Fruit fly (Drosophila melanogaster) whole organism, prepupa: Measurements from ENCODE around the gene Nepl18.
A peak's percentile ranks its signal among the peaks of the same experiment; 100 is the strongest.

ENCODE experiments used
- Blimp-1 ChIP-seq: fragments of 200-800 bp; sonication (Bioruptor generic); optimal IDR thresholded peaks from 3 replicates; lab custom pipeline; 2017; ENCODE audit warnings: missing biosample characterization, missing genetic modification characterization, mild to moderate bottlenecking, moderate library complexity, missing genetic modification reagents
- CG10631 ChIP-seq: fragments of 200-800 bp; sonication (Bioruptor generic); optimal IDR thresholded peaks from 2 replicates; lab custom pipeline; 2016; ENCODE audit warnings: missing biosample characterization, missing genetic modification characterization
- CG11294 ChIP-seq: fragments of 200-800 bp; sonication (Bioruptor generic); IDR thresholded peaks from 2 replicates; pipeline ENCODE4 v1.3.6; 2022; ENCODE audit warnings: missing biosample characterization, missing genetic modification characterization
- CG11762 ChIP-seq: fragments of 200-800 bp; sonication (Bioruptor generic); optimal IDR thresholded peaks from 3 replicates; lab custom pipeline; 2016; ENCODE audit warnings: missing biosample characterization, missing genetic modification characterization; ENCODE audit not compliant: insufficient read depth
- CG1621 ChIP-seq: fragments of 200-800 bp; sonication (Bioruptor generic); optimal IDR thresholded peaks from 3 replicates; lab custom pipeline; 2018; ENCODE audit warnings: missing biosample characterization, mild to moderate bottlenecking, missing genetic modification characterization
- CG16779 ChIP-seq: fragments of 200-800 bp; sonication (Bioruptor generic); optimal IDR thresholded peaks from 3 replicates; lab custom pipeline; 2017; ENCODE audit warnings: missing biosample characterization, mild to moderate bottlenecking, missing genetic modification characterization
- CG3032 ChIP-seq: fragments of 200-800 bp; optimal IDR thresholded peaks from 2 replicates; lab custom pipeline; 2019; ENCODE audit warnings: missing biosample characterization, mild to moderate bottlenecking, missing genetic modification characterization, moderate library complexity
- CG31627 ChIP-seq: fragments of 200-800 bp; sonication (Bioruptor generic); optimal IDR thresholded peaks from 3 replicates; lab custom pipeline; 2016; ENCODE audit warnings: missing biosample characterization, missing genetic modification characterization
- CG32006 ChIP-seq: fragments of 200-800 bp; sonication (Bioruptor generic); optimal IDR thresholded peaks from 3 replicates; lab custom pipeline; 2017; ENCODE audit warnings: missing biosample characterization, mild to moderate bottlenecking, missing genetic modification characterization
- CG34406 ChIP-seq: fragments of 200-800 bp; sonication (Bioruptor generic); optimal IDR thresholded peaks from 3 replicates; lab custom pipeline; 2016; ENCODE audit warnings: missing biosample characterization, missing genetic modification characterization
- CG3919 ChIP-seq: fragments of 200-800 bp; sonication (Bioruptor generic); optimal IDR thresholded peaks from 3 replicates; lab custom pipeline; 2016; ENCODE audit warnings: missing biosample characterization, missing genetic modification characterization
- CG4318 ChIP-seq: fragments of 200-800 bp; sonication (Bioruptor generic); optimal IDR thresholded peaks from 3 replicates; lab custom pipeline; 2017; ENCODE audit warnings: missing biosample characterization, mild to moderate bottlenecking, missing genetic modification characterization
- CG6276 ChIP-seq: fragments of 200-800 bp; sonication (Bioruptor generic); optimal IDR thresholded peaks from 2 replicates; lab custom pipeline; 2017; ENCODE audit warnings: missing biosample characterization, mild to moderate bottlenecking, missing genetic modification characterization
- CG6792 ChIP-seq: fragments of 200-800 bp; sonication (Bioruptor generic); optimal IDR thresholded peaks from 3 replicates; lab custom pipeline; 2016; ENCODE audit warnings: missing biosample characterization, missing genetic modification characterization
- CG6808 ChIP-seq: fragments of 200-800 bp; sonication (Bioruptor generic); optimal IDR thresholded peaks from 3 replicates; lab custom pipeline; 2017; ENCODE audit warnings: missing biosample characterization, missing genetic modification characterization, mild to moderate bottlenecking, moderate library complexity, missing genetic modification reagents
- CG7368 ChIP-seq: fragments of 200-800 bp; sonication (Bioruptor generic); optimal IDR thresholded peaks from 3 replicates; lab custom pipeline; 2016; ENCODE audit warnings: missing biosample characterization, missing genetic modification characterization
- CG8119 ChIP-seq: fragments of 200-800 bp; sonication (Bioruptor generic); IDR thresholded peaks from 3 replicates; pipeline ENCODE4 v1.3.6; 2022; ENCODE audit warnings: missing biosample characterization, missing genetic modification characterization
- CG8319 ChIP-seq: fragments of 200-800 bp; sonication (Bioruptor generic); optimal IDR thresholded peaks from 3 replicates; lab custom pipeline; 2016; ENCODE audit warnings: missing biosample characterization, missing genetic modification characterization
- CG8632 ChIP-seq: fragments of 200-800 bp; sonication (Bioruptor generic); optimal IDR thresholded peaks from 3 replicates; lab custom pipeline; 2016; ENCODE audit warnings: missing biosample characterization, missing genetic modification characterization
- Eip75B ChIP-seq: fragments of 200-800 bp; sonication (Bioruptor generic); optimal IDR thresholded peaks from 3 replicates; lab custom pipeline; 2016; ENCODE audit warnings: missing biosample characterization, missing genetic modification characterization
- Eip78C ChIP-seq: fragments of 200-800 bp; sonication (Bioruptor generic); peaks from one replicate; lab custom pipeline; 2016; ENCODE audit warnings: missing biosample characterization, missing genetic modification characterization
- Eip93F ChIP-seq: fragments of 200-800 bp; sonication (Bioruptor generic); optimal IDR thresholded peaks from 2 replicates; lab custom pipeline; 2016; ENCODE audit warnings: missing biosample characterization, mild to moderate bottlenecking, missing genetic modification characterization
- Gug ChIP-seq: fragments of 200-800 bp; sonication (Bioruptor generic); IDR thresholded peaks from 2 replicates; pipeline ENCODE4 v1.3.6; 2022; ENCODE audit warnings: missing biosample characterization, missing genetic modification characterization
- Hr4 ChIP-seq: fragments of 200-800 bp; sonication (Bioruptor generic); optimal IDR thresholded peaks from 3 replicates; lab custom pipeline; 2016; ENCODE audit warnings: missing biosample characterization, missing genetic modification characterization
- OdsH ChIP-seq: fragments of 200-800 bp; sonication (Bioruptor generic); optimal IDR thresholded peaks from 3 replicates; lab custom pipeline; 2016; ENCODE audit warnings: missing biosample characterization, missing genetic modification characterization
- Smox ChIP-seq: fragments of 200-800 bp; sonication (Bioruptor generic); optimal IDR thresholded peaks from 3 replicates; lab custom pipeline; 2016; ENCODE audit warnings: missing biosample characterization, missing genetic modification characterization
- Sox102F ChIP-seq: fragments of 200-800 bp; sonication (Bioruptor generic); optimal IDR thresholded peaks from 2 replicates; lab custom pipeline; 2016; ENCODE audit warnings: missing biosample characterization, mild to moderate bottlenecking, missing genetic modification characterization
- Sox14 ChIP-seq: fragments of 200-800 bp; sonication (Bioruptor generic); optimal IDR thresholded peaks from 3 replicates; lab custom pipeline; 2016; ENCODE audit warnings: missing biosample characterization, missing genetic modification characterization
- achi ChIP-seq: fragments of 200-800 bp; sonication (Bioruptor generic); optimal IDR thresholded peaks from 3 replicates; lab custom pipeline; 2016; ENCODE audit warnings: missing biosample characterization, missing genetic modification characterization
- cyc ChIP-seq: fragments of 200-800 bp; sonication (Bioruptor generic); optimal IDR thresholded peaks from 3 replicates; lab custom pipeline; 2016; ENCODE audit warnings: missing biosample characterization, missing genetic modification characterization
- dac ChIP-seq: fragments of 200-800 bp; sonication (Bioruptor generic); optimal IDR thresholded peaks from 2 replicates; lab custom pipeline; 2017; ENCODE audit warnings: missing biosample characterization, mild to moderate bottlenecking, missing genetic modification characterization
- dsx ChIP-seq: fragments of 200-800 bp; optimal IDR thresholded peaks from 3 replicates; lab custom pipeline; 2019; ENCODE audit warnings: missing biosample characterization, mild to moderate bottlenecking, missing genetic modification characterization, moderate library complexity; ENCODE audit not compliant: poor library complexity, severe bottlenecking
- esn ChIP-seq: fragments of 200-800 bp; sonication (Bioruptor generic); optimal IDR thresholded peaks from 2 replicates; lab custom pipeline; 2016; ENCODE audit warnings: missing biosample characterization, mild to moderate bottlenecking, missing genetic modification characterization, moderate library complexity
- fd59A ChIP-seq: fragments of 200-800 bp; sonication (Bioruptor generic); optimal IDR thresholded peaks from 2 replicates; lab custom pipeline; 2017; ENCODE audit warnings: missing biosample characterization, mild to moderate bottlenecking, missing genetic modification characterization, missing genetic modification reagents
- fd85E ChIP-seq: fragments of 200-800 bp; sonication (Bioruptor generic); optimal IDR thresholded peaks from 3 replicates; lab custom pipeline; 2016; ENCODE audit warnings: missing biosample characterization, missing genetic modification characterization
- fkh ChIP-seq: fragments of 200-800 bp; sonication (Bioruptor generic); optimal IDR thresholded peaks from 3 replicates; lab custom pipeline; 2017; ENCODE audit warnings: missing biosample characterization, mild to moderate bottlenecking, missing genetic modification characterization, moderate library complexity
- lz ChIP-seq: fragments of 200-800 bp; sonication (Bioruptor generic); optimal IDR thresholded peaks from 3 replicates; lab custom pipeline; 2016; ENCODE audit warnings: missing biosample characterization, missing genetic modification characterization
- net ChIP-seq: fragments of 200-800 bp; sonication (Bioruptor generic); optimal IDR thresholded peaks from 3 replicates; lab custom pipeline; 2016; ENCODE audit warnings: missing biosample characterization, missing genetic modification characterization
- pdm3 ChIP-seq: fragments of 200-800 bp; sonication (Bioruptor generic); optimal IDR thresholded peaks from 3 replicates; lab custom pipeline; 2016; ENCODE audit warnings: missing biosample characterization, missing genetic modification characterization
- salr ChIP-seq, 2 experiments: fragments of 200-800 bp; sonication (Bioruptor generic); optimal IDR thresholded peaks; 3 replicates each; lab custom pipeline; 2016 to 2018; ENCODE audit warnings: missing biosample characterization in 2 of 2, missing genetic modification characterization in 2 of 2, mild to moderate bottlenecking in 1 of 2
- ss ChIP-seq, 2 experiments: fragments of 200-800 bp; sonication (Bioruptor generic); optimal IDR thresholded peaks; 2 replicates in 1 of 2; 3 replicates in 1 of 2; lab custom pipeline; 2017 to 2018; ENCODE audit warnings: mild to moderate bottlenecking in 2 of 2, missing biosample characterization in 2 of 2, missing genetic modification characterization in 2 of 2, moderate library complexity in 1 of 2
- svp ChIP-seq: fragments of 200-800 bp; sonication (Bioruptor generic); peaks from one replicate; lab custom pipeline; 2016; ENCODE audit warnings: missing biosample characterization, missing genetic modification characterization
- topi ChIP-seq: fragments of 200-800 bp; sonication (Bioruptor generic); optimal IDR thresholded peaks from 3 replicates; lab custom pipeline; 2016; ENCODE audit warnings: missing biosample characterization, missing genetic modification characterization

Gene Nepl18

dm6 chr3R:28851966-28852377 lies 23.4 kb upstream of the Nepl18 start (continued):
- peak; percentile 57 for TF ChIP-seq CG6276
- peak; percentile 25 for TF ChIP-seq CG7368 (GFP tag; lab: Kevin White, UChicago)
- TF ChIP-seq CG4318 (GFP tag; lab: Kevin White, UChicago), result peak; percentile 69
- no peak for TF ChIP-seq CG31627 (GFP tag; lab: Kevin White, UChicago)
- TF ChIP-seq Blimp-1 (GFP tag; lab: Kevin White, UChicago), result no peak
- peak; percentile 41 for TF ChIP-seq CG34406 (GFP tag; lab: Kevin White, UChicago)
- TF ChIP-seq Hr4 (GFP tag; lab: Kevin White, UChicago), result peak; percentile 67
- TF ChIP-seq esn (GFP tag; lab: Kevin White, UChicago), result peak; percentile 47

- TF ChIP-seq cyc (no peak), fkh (GFP tag; lab: Kevin White, UChicago) (peak; percentile 60)
Observed at dm6 chr3R:28856140-28856539, 19.3 kb upstream of the Nepl18 start.

dm6 chr3R:28856829-28857228 lies 18.6 kb upstream of the Nepl18 start:
- TF ChIP-seq Smox (GFP tag; lab: Kevin White, UChicago) (no peak), CG6808 (no peak), CG1621 (tag; lab: Kevin White, UChicago) (no peak)

- peak; percentile 50 for TF ChIP-seq Eip75B (GFP tag; lab: Kevin White, UChicago)
- TF ChIP-seq CG16779 (tag; lab: Kevin White, UChicago), result peak; percentile 20
- TF ChIP-seq achi (GFP tag; lab: Kevin White, UChicago), result peak; percentile 26
- no peak for TF ChIP-seq Eip93F (GFP tag; lab: Kevin White, UChicago)
- peak; percentile 60 for TF ChIP-seq CG3032 (tag; lab: Kevin White, UChicago)
- peak; percentile 67; the same call in 2 of the 3 replicates for TF ChIP-seq CG8119
- peak; percentile 87 for TF ChIP-seq Eip78C (GFP tag; lab: Kevin White, UChicago)
- TF ChIP-seq CG8319 (GFP tag; lab: Kevin White, UChicago), result no peak
- TF ChIP-seq Sox14 (GFP tag; lab: Kevin White, UChicago), result peak; percentile 29
- TF ChIP-seq svp (GFP tag; lab: Kevin White, UChicago), result peak; percentile 61
- peak; percentile 46 for TF ChIP-seq dsx (GFP tag; lab: Kevin White, UChicago)
- 0 out of 2 replicates have a peak, but pooled peaks have one; percentile 30 for TF ChIP-seq CG11294
- TF ChIP-seq CG6808, result peak; percentile 31
- no peak for TF ChIP-seq Sox102F
- TF ChIP-seq esn (GFP tag; lab: Kevin White, UChicago), result peak; percentile 39
- TF ChIP-seq CG8632 (GFP tag; lab: Kevin White, UChicago), result peak; percentile 3
- TF ChIP-seq lz (GFP tag; lab: Kevin White, UChicago), result no peak
- no peak for TF ChIP-seq fd85E (GFP tag; lab: Kevin White, UChicago)
- TF ChIP-seq CG6276, result peak; percentile 35
- TF ChIP-seq CG34406 (GFP tag; lab: Kevin White, UChicago), result no peak
- TF ChIP-seq pdm3 (GFP tag; lab: Kevin White, UChicago), result peak; percentile 47
- TF ChIP-seq Blimp-1 (GFP tag; lab: Kevin White, UChicago), result no peak
- TF ChIP-seq CG11762 (GFP tag; lab: Kevin White, UChicago), result peak; percentile 19
- TF ChIP-seq CG10631 (GFP tag; lab: Kevin White, UChicago), result peak; percentile 52
- TF ChIP-seq topi, result peak; percentile 19
- TF ChIP-seq ss (GFP tag; optimal IDR thresholded peaks at IDR 0.05; lab: Kevin White, UChicago), result peak in 1 of 2 experiments; percentile 18
- peak; percentile 28 for TF ChIP-seq net (GFP tag; lab: Kevin White, UChicago)
- peak; percentile 61 for TF ChIP-seq OdsH (GFP tag; lab: Kevin White, UChicago)
- no peak for TF ChIP-seq cyc
- TF ChIP-seq CG32006, result peak; percentile 81
- TF ChIP-seq CG1621 (tag; lab: Kevin White, UChicago), result peak; percentile 60
- peak; percentile 40; the same call in 1 of the 2 replicates for TF ChIP-seq Gug (GFP tag; lab: Robert Waterston, UW)
- peak; percentile 1 to 11 for TF ChIP-seq salr (GFP tag; optimal IDR thresholded peaks at IDR 0.05; lab: Kevin White, UChicago)
- TF ChIP-seq CG6792 (GFP tag; lab: Kevin White, UChicago), result peak; percentile 29
- no peak for TF ChIP-seq CG4318 (GFP tag; lab: Kevin White, UChicago)
- peak; percentile 63 for TF ChIP-seq dac (GFP tag; lab: Kevin White, UChicago)
- peak; percentile 42 for TF ChIP-seq CG3919 (GFP tag; lab: Kevin White, UChicago)
- peak; percentile 48 for TF ChIP-seq fd59A (GFP tag; lab: Kevin White, UChicago)
Observed at dm6 chr3R:28857287-28858024, 18.0 kb upstream of the Nepl18 start.
